Worm (Caenorhabditis elegans) whole organism, early embryonic: ENCODE measurements around the gene ulp-3.

Experiments
- B0310.2 ChIP-seq: sonication (generic microtip); optimal IDR thresholded peaks from 2 replicates; lab custom pipeline; 2016; ENCODE audit warnings: mild to moderate bottlenecking, missing genetic modification characterization, missing compliant biosample characterization
- F13C5.2 ChIP-seq: sonication (generic microtip); optimal IDR thresholded peaks from 2 replicates; lab custom pipeline; 2017; ENCODE audit warnings: mild to moderate bottlenecking, missing genetic modification characterization, inconsistent platforms, missing compliant biosample characterization
- aly-1 ChIP-seq: sonication (generic microtip); optimal IDR thresholded peaks from 2 replicates; lab custom pipeline; 2016; ENCODE audit warnings: missing genetic modification characterization, missing compliant biosample characterization
- ama-1 ChIP-seq: fragments of 150-350 bp; optimal IDR thresholded peaks from 2 replicates; lab custom pipeline; 2014
- ceh-13 ChIP-seq: fragments of 200-800 bp; sonication (Bioruptor generic); optimal IDR thresholded peaks from 2 replicates; lab custom pipeline; 2018; ENCODE audit warnings: mild to moderate bottlenecking, missing genetic modification characterization, missing compliant biosample characterization
- ceh-36 ChIP-seq: sonication (generic microtip); optimal IDR thresholded peaks from 2 replicates; lab custom pipeline; 2016; ENCODE audit warnings: missing genetic modification characterization, inconsistent platforms, missing compliant biosample characterization
- ets-7 ChIP-seq: sonication (generic microtip); optimal IDR thresholded peaks from 2 replicates; lab custom pipeline; 2016; ENCODE audit warnings: missing genotype, missing genetic modification characterization, missing compliant biosample characterization
- flt-1 ChIP-seq: fragments of 200-800 bp; sonication (Bioruptor generic); IDR thresholded peaks from 2 replicates; pipeline ENCODE4 v1.3.6; 2022; ENCODE audit warnings: missing genetic modification characterization, missing compliant biosample characterization
- hmbx-1 ChIP-seq: sonication (generic microtip); optimal IDR thresholded peaks from 2 replicates; lab custom pipeline; 2016; ENCODE audit warnings: mild to moderate bottlenecking, missing genetic modification characterization, missing compliant biosample characterization
- hmg-4 ChIP-seq: fragments of 200-800 bp; sonication (Bioruptor generic); optimal IDR thresholded peaks from 2 replicates; lab custom pipeline; 2018; ENCODE audit warnings: mild to moderate bottlenecking, missing genetic modification characterization, missing compliant biosample characterization
- hnd-1 ChIP-seq: sonication (generic microtip); optimal IDR thresholded peaks from 2 replicates; lab custom pipeline; 2016; ENCODE audit warnings: missing genetic modification characterization, missing compliant biosample characterization
- pes-1 ChIP-seq: fragments of 200-800 bp; sonication (Bioruptor generic); IDR thresholded peaks from 2 replicates; pipeline ENCODE4 v1.3.6; 2022; ENCODE audit warnings: missing genetic modification reagents, missing genetic modification characterization, missing compliant biosample characterization
- scrt-1 ChIP-seq: fragments of 200-800 bp; sonication (Bioruptor generic); IDR thresholded peaks from 2 replicates; pipeline ENCODE4 v1.3.6; 2022; ENCODE audit warnings: missing genetic modification characterization, missing compliant biosample characterization
- sea-1 ChIP-seq: fragments of 200-800 bp; sonication (Bioruptor generic); conservative IDR thresholded peaks from 2 replicates; pipeline ENCODE4 v1.3.6; 2022; ENCODE audit warnings: missing genetic modification characterization, missing compliant biosample characterization
- tbx-11 ChIP-seq: fragments of 200-800 bp; sonication (Bioruptor generic); IDR thresholded peaks from 2 replicates; pipeline ENCODE4 v1.3.6; 2022; ENCODE audit warnings: missing genetic modification characterization, missing compliant biosample characterization
- tbx-37 ChIP-seq: fragments of 200-800 bp; sonication (Bioruptor generic); conservative IDR thresholded peaks from 2 replicates; pipeline ENCODE4 v1.3.6; 2022; ENCODE audit warnings: missing genetic modification reagents, missing genetic modification characterization, missing compliant biosample characterization
- tra-4 ChIP-seq: sonication (generic microtip); optimal IDR thresholded peaks from 2 replicates; lab custom pipeline; 2017; ENCODE audit warnings: missing genetic modification characterization, missing compliant biosample characterization

The ulp-3 gene

DNA sequence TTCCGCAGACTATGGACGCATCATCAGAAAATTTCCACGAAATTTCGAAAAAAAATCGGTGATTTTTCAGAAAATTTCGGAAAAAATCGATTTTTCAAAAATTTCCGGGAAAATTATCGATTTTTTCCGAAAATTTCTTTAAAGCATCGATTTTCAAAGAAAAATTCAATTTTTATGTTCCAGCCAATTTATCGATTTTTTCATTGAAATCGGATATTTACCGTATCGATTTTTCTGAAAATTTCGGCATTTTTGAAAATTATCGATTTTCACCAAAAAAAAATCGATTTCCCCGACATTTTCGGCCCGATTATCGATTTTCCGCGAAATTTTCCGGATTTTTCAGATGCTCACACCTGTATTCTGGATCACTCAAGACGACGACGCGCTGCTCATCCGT is 1.7 kb downstream of the ulp-3 start, which contains the start of gene Y48A5A.1:
Gene Y48A5A.1 (plus strand): TSS at position 347 of the 400 bp plus-strand sequence.
- TF ChIP-seq flt-1 (GFP tag; lab: Robert Waterston, UW) (no peak), ceh-13 (no peak), scrt-1 (GFP tag; lab: Robert Waterston, UW) (no peak), sea-1 (GFP tag; lab: Robert Waterston, UW) (no peak), hmbx-1 (tag; lab: Kevin White, UChicago) (no peak), tra-4 (tag; lab: Kevin White, UChicago) (no peak), ets-7 (tag; lab: Kevin White, UChicago) (no peak), B0310.2 (tag; lab: Kevin White, UChicago) (no peak), tbx-11 (GFP tag; lab: Robert Waterston, UW) (no peak), hnd-1 (no peak), F13C5.2 (tag; lab: Kevin White, UChicago) (no peak), ceh-36 (no peak), pes-1 (no peak), tbx-37 (GFP tag; lab: Robert Waterston, UW) (no peak), aly-1 (tag; lab: Kevin White, UChicago) (no peak), ama-1 (lab: Kevin White, UChicago) (no peak), hmg-4 (no peak)

ce11 chrIV:1969353-1969752 is 5.9 kb downstream of the ulp-3 start, which contains the start of gene Y48A5A.3:
Gene Y48A5A.3, plus strand, starts transcription at chrIV:1969737.
- no peak for TF ChIP-seq hmg-4
- no peak for TF ChIP-seq ama-1 (lab: Kevin White, UChicago)
- no peak for TF ChIP-seq tbx-11 (GFP tag; lab: Robert Waterston, UW)
- no peak for TF ChIP-seq sea-1 (GFP tag; lab: Robert Waterston, UW)

DNA sequence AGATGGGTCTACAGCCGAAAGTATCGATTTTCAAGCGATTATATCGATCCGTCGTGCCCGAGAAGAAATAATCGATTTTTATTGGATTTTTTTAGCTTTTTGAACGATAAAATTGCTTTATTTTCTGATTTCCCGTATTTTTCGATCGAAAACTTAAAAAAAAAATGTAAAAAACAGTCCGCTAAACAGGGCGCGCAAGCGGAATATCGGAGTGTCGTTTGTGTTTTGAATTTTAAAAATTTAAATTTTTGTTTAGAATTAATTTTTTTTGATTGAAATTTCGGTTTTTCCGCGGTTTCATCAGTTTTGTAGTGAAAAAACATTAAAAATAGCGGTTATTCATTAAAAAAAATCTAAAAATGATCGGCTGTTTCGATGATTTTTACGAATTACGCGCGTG is 6.7 kb downstream of the ulp-3 start:
- no peak for TF ChIP-seq ceh-13

- no peak for TF ChIP-seq ama-1 (lab: Kevin White, UChicago)
- TF ChIP-seq F13C5.2 (tag; lab: Kevin White, UChicago), result no peak
- no peak for TF ChIP-seq hmg-4
- TF ChIP-seq pes-1, result no peak
- no peak for TF ChIP-seq hmbx-1 (tag; lab: Kevin White, UChicago)
- no peak for TF ChIP-seq aly-1 (tag; lab: Kevin White, UChicago)
- TF ChIP-seq ets-7 (tag; lab: Kevin White, UChicago), result no peak
- no peak for TF ChIP-seq tra-4 (tag; lab: Kevin White, UChicago)
Measured at ce11 chrIV:1971078-1971477, 7.6 kb downstream of the ulp-3 start.

DNA sequence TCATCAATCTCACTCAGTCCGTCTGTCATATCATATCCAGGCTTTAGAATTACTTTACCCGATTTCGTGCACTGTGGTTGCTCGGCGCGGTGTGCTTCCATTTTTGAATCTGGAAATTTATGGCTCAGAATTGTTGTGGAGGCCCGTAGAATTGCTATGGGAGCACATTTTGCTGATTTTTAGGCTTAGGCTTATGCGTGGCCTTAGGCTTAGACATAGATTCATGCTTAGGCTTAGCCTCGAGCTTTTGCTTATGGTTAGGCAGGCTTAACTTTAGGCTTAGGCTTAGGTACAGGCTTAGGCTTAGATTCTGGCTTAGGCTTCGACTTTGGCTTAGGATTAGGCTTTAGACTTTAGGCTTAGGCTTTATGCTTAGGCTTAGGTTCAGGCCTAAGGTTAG is 8.8 kb downstream of the ulp-3 start, which contains the start of gene Y76B12C.4:
Gene Y76B12C.4 (minus strand): TSS at position 101 of the 400 bp plus-strand sequence.
- TF ChIP-seq ceh-36, result peak; percentile 54
- no peak for TF ChIP-seq ets-7 (tag; lab: Kevin White, UChicago)
- TF ChIP-seq tbx-11 (GFP tag; lab: Robert Waterston, UW), result no peak

- TF ChIP-seq F13C5.2 (tag; lab: Kevin White, UChicago), result peak; percentile 2
- TF ChIP-seq ceh-13, result no peak
Measured at ce11 chrIV:1973372-1973771, 9.9 kb downstream of the ulp-3 start, which contains the start of gene Y76B12C.3. Gene Y76B12C.3, plus strand, starts transcription at chrIV:1973705.

DNA sequence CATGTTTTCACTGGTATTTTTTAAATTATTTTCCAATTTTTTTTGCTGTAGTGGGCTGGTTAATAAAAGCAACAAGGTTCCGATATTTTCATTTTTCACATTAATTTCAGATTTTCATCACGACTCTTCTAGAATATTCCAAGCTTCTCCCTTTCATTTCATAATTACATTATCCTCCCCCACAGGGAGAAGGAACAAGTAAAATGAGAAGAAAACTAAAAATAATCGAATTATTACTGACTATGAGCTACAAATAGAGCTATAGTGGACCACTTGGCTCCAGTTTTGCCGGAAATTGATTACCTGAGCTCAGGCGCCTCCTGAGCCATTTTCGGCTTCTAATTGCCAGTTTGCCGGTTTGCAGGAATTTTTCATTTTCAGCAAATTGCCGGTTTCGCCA is 12.2 kb downstream of the ulp-3 start:
- TF ChIP-seq hnd-1 (no peak), hmbx-1 (tag; lab: Kevin White, UChicago) (no peak), scrt-1 (GFP tag; lab: Robert Waterston, UW) (no peak), pes-1 (no peak), F13C5.2 (tag; lab: Kevin White, UChicago) (no peak)

DNA sequence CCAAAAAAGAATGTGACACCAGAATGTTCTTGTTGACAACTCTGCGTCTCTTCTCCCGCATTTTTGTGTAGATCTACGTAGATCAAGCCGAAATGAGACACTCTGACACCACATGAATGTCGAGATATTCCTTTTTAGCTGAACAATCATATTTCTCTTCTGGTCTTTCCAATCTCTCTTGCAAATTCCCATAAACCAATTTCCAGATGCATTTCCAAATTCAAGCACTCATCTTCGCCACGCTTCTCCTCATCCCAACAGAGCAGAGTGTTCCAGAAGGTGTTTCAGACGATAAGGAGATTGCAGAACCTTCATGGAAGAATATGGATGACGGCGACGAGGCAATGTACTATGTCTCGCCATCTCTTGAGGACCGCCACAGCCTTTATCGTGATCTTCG is 16.3 kb downstream of the ulp-3 start, which contains the start of gene Y76B12C.8:
Gene Y76B12C.8 (plus strand): TSS at position 207 of the 400 bp plus-strand sequence.
- TF ChIP-seq tbx-11 (GFP tag; lab: Robert Waterston, UW) (no peak), pes-1 (no peak), sea-1 (GFP tag; lab: Robert Waterston, UW) (no peak), scrt-1 (GFP tag; lab: Robert Waterston, UW) (no peak), ets-7 (tag; lab: Kevin White, UChicago) (no peak), ceh-13 (no peak), B0310.2 (tag; lab: Kevin White, UChicago) (no peak), aly-1 (tag; lab: Kevin White, UChicago) (no peak), tra-4 (tag; lab: Kevin White, UChicago) (no peak), F13C5.2 (tag; lab: Kevin White, UChicago) (no peak), ama-1 (lab: Kevin White, UChicago) (no peak), tbx-37 (GFP tag; lab: Robert Waterston, UW) (no peak), ceh-36 (no peak), flt-1 (GFP tag; lab: Robert Waterston, UW) (no peak), hmbx-1 (tag; lab: Kevin White, UChicago) (no peak), hnd-1 (no peak), hmg-4 (no peak)

DNA sequence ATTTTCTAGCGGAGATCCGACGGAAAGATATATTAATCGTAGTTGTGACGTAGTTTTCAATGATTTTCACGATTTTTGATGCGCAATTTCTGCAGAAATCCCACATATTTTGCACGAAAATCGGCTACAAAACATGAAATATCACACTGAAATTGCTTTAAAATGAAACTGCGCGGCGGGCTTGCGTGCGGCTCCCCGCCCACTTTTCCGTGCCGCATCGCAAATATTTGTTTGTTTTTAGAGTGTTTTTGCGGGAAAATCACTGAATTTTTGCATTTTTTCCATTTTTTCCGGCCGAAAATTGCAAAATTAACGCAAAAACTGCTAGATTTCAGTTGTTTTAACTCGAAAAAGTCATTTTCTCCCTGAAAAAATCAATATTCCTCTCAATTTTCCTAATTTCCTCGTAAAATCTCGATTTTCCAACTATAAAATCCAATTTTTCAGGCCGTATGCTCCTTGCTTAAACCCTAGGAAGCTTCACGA is 17.6 kb downstream of the ulp-3 start, which contains the start of gene Y76B12C.6:
Gene Y76B12C.6 (plus strand): TSS at position 436 of the 486 bp plus-strand sequence.
- peak; percentile 61; the same call in 1 of the 2 replicates for TF ChIP-seq pes-1
- TF ChIP-seq tbx-37 (GFP tag; lab: Robert Waterston, UW), result 0 out of 2 replicates have a peak, but pooled peaks have one; percentile 22
- 0 out of 2 replicates have a peak, but pooled peaks have one; percentile 57 for TF ChIP-seq sea-1 (GFP tag; lab: Robert Waterston, UW)
- no peak for TF ChIP-seq hnd-1
- TF ChIP-seq tra-4 (tag; lab: Kevin White, UChicago), result no peak
- TF ChIP-seq ceh-36, result peak; percentile 41
- peak; percentile 18 for TF ChIP-seq ets-7 (tag; lab: Kevin White, UChicago)
- TF ChIP-seq tbx-11 (GFP tag; lab: Robert Waterston, UW), result peak; percentile 71
- no peak for TF ChIP-seq hmbx-1 (tag; lab: Kevin White, UChicago)
- TF ChIP-seq hmg-4, result peak; percentile 57
- TF ChIP-seq F13C5.2 (tag; lab: Kevin White, UChicago), result peak; percentile 72
- no peak for TF ChIP-seq ama-1 (lab: Kevin White, UChicago)
- 0 out of 2 replicates have a peak, but pooled peaks have one; percentile 45 for TF ChIP-seq flt-1 (GFP tag; lab: Robert Waterston, UW)
- TF ChIP-seq scrt-1 (GFP tag; lab: Robert Waterston, UW), result peak; percentile 62
- peak; percentile 27 for TF ChIP-seq ceh-13
- TF ChIP-seq B0310.2 (tag; lab: Kevin White, UChicago), result no peak
- TF ChIP-seq aly-1 (tag; lab: Kevin White, UChicago), result peak; percentile 64
